Worm (Caenorhabditis elegans): ENCODE results near the gene pgp-6.

DNA sequence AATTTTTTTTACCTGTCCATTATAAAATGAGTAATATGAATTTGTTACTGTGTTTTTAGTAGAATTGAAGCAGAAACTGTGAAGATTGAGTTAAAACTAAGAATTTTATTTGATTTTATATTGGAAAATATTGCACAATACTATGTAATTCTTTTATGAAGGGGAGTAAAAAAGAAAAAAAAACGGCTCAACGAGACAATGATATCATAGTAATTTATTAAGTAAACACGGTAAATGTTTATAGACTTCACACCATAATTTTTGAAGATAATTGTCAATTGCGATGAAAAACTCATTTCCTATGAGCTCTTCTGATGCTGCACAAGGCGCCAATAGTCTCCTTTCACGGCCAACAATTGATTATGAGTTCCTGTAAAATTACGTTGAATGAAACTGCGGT, 18.0 kb downstream of the pgp-6 start, which contains the start of gene pgp-5:
- TF ChIP-seq nhr-25 (tag; optimal IDR thresholded peaks at IDR 0.05) (no peak), ztf-11 (tag; optimal IDR thresholded peaks at IDR 0.05) (no peak), eor-1 (tag; optimal IDR thresholded peaks at IDR 0.05) (no peak), pha-4 (tag; optimal IDR thresholded peaks at IDR 0.05) (no peak), elt-3 (tag; optimal IDR thresholded peaks at IDR 0.05) (no peak), nhr-28 (tag; optimal IDR thresholded peaks at IDR 0.05) (no peak), nhr-11 (tag; optimal IDR thresholded peaks at IDR 0.05) (no peak), daf-12 (tag; optimal IDR thresholded peaks at IDR 0.05) (no peak), ama-1 (optimal IDR thresholded peaks at IDR 0.05) (no peak), snpc-4 (tag; optimal IDR thresholded peaks at IDR 0.05) (no peak)
